Fruit fly (Drosophila melanogaster): ENCODE measurements around the gene Rpt3R.

The Rpt3R gene

dm6 chr3R:9733150-9733549, 23.2 kb downstream of the Rpt3R start, which contains the start of gene alphaTub85E:
Gene alphaTub85E (minus strand): TSS chr3R:9733250.
- TF ChIP-seq Crg-1 (GFP tag; optimal IDR thresholded peaks at IDR 0.05) (no peak), cic (GFP tag; optimal IDR thresholded peaks at IDR 0.05) (no peak), ovo (GFP tag; optimal IDR thresholded peaks at IDR 0.05) (no peak), tj (GFP tag; optimal IDR thresholded peaks at IDR 0.05) (no peak), Hr96 (GFP tag; optimal IDR thresholded peaks at IDR 0.05) (no peak), CG12768 (GFP tag; optimal IDR thresholded peaks at IDR 0.05) (no peak), CG11617 (GFP tag; optimal IDR thresholded peaks at IDR 0.05) (no peak), toe (GFP tag; optimal IDR thresholded peaks at IDR 0.05) (no peak), kay (GFP tag; ENCODE audit: borderline replicate concordance) (no peak), bab1 (GFP tag; optimal IDR thresholded peaks at IDR 0.05) (no peak), CG14711 (tag; optimal IDR thresholded peaks at IDR 0.05) (no peak), cnc (optimal IDR thresholded peaks at IDR 0.05) (no peak), CG1620 (GFP tag; optimal IDR thresholded peaks at IDR 0.05) (no peak), CG7045 (GFP tag; optimal IDR thresholded peaks at IDR 0.05) (no peak), CG5204 (GFP tag; optimal IDR thresholded peaks at IDR 0.05) (no peak)

- peak; percentile 29 for TF ChIP-seq kay (GFP tag; ENCODE audit: borderline replicate concordance)
- no peak for TF ChIP-seq toe (GFP tag; optimal IDR thresholded peaks at IDR 0.05)
Observed at dm6 chr3R:9730784-9731183, 25.5 kb downstream of the Rpt3R start, which contains the start of gene FoxP. Gene FoxP (minus strand): TSS chr3R:9730872.

dm6 chr3R:9725121-9725956, 31.0 kb downstream of the Rpt3R start, which contains the start of gene hyd:
Gene hyd (minus strand): TSS chr3R:9725615.
- TF ChIP-seq Hr96 (GFP tag; optimal IDR thresholded peaks at IDR 0.05) (no peak), CG5204 (GFP tag; optimal IDR thresholded peaks at IDR 0.05) (no peak), cnc (optimal IDR thresholded peaks at IDR 0.05) (no peak), tj (GFP tag; optimal IDR thresholded peaks at IDR 0.05) (peak; percentile 4), Crg-1 (GFP tag; optimal IDR thresholded peaks at IDR 0.05) (no peak), CG12768 (GFP tag; optimal IDR thresholded peaks at IDR 0.05) (peak; percentile 27), ovo (GFP tag; optimal IDR thresholded peaks at IDR 0.05) (peak; percentile 9), toe (GFP tag; optimal IDR thresholded peaks at IDR 0.05) (no peak), CG33017 (tag; optimal IDR thresholded peaks at IDR 0.05) (no peak), CG11617 (GFP tag; optimal IDR thresholded peaks at IDR 0.05) (no peak), Mnt (GFP tag; optimal IDR thresholded peaks at IDR 0.05) (peak; percentile 71), cic (GFP tag; optimal IDR thresholded peaks at IDR 0.05) (peak; percentile 8), Clk (GFP tag; optimal IDR thresholded peaks at IDR 0.05) (no peak), CG1620 (GFP tag; optimal IDR thresholded peaks at IDR 0.05) (no peak), bab1 (GFP tag; optimal IDR thresholded peaks at IDR 0.05) (peak; percentile 38), CG7101 (tag; optimal IDR thresholded peaks at IDR 0.05) (no peak), pad (GFP tag; optimal IDR thresholded peaks at IDR 0.05) (no peak), kay (GFP tag; ENCODE audit: borderline replicate concordance) (no peak), CG7045 (GFP tag; optimal IDR thresholded peaks at IDR 0.05) (no peak), CG14711 (tag; optimal IDR thresholded peaks at IDR 0.05) (no peak)

- TF ChIP-seq bab1 (GFP tag; optimal IDR thresholded peaks at IDR 0.05) (peak; percentile 76), kay (GFP tag; ENCODE audit: borderline replicate concordance) (no peak), ovo (GFP tag; optimal IDR thresholded peaks at IDR 0.05) (peak; percentile 58), Hr96 (GFP tag; optimal IDR thresholded peaks at IDR 0.05) (no peak), tj (GFP tag; optimal IDR thresholded peaks at IDR 0.05) (peak; percentile 16), toe (GFP tag; optimal IDR thresholded peaks at IDR 0.05) (no peak), CG12768 (GFP tag; optimal IDR thresholded peaks at IDR 0.05) (peak; percentile 14), pad (GFP tag; optimal IDR thresholded peaks at IDR 0.05) (peak; percentile 65), Mnt (GFP tag; optimal IDR thresholded peaks at IDR 0.05) (peak; percentile 74), CG7045 (GFP tag; optimal IDR thresholded peaks at IDR 0.05) (no peak), CG7101 (tag; optimal IDR thresholded peaks at IDR 0.05) (peak; percentile 68), Clk (GFP tag; optimal IDR thresholded peaks at IDR 0.05) (peak; percentile 67), cic (GFP tag; optimal IDR thresholded peaks at IDR 0.05) (peak; percentile 4), CG14711 (tag; optimal IDR thresholded peaks at IDR 0.05) (no peak), CG11617 (GFP tag; optimal IDR thresholded peaks at IDR 0.05) (peak; percentile 26), CG1620 (GFP tag; optimal IDR thresholded peaks at IDR 0.05) (peak; percentile 81), Crg-1 (GFP tag; optimal IDR thresholded peaks at IDR 0.05) (peak; percentile 70), CG5204 (GFP tag; optimal IDR thresholded peaks at IDR 0.05) (no peak), CG33017 (tag; optimal IDR thresholded peaks at IDR 0.05) (no peak), cnc (optimal IDR thresholded peaks at IDR 0.05) (no peak)
Observed at dm6 chr3R:9710886-9711285, 45.4 kb downstream of the Rpt3R start, which contains the start of the genes trbd and dmt. Gene trbd (minus strand): TSS chr3R:9711037. Gene dmt (plus strand): TSS chr3R:9711142.

- TF ChIP-seq Hr96 (GFP tag; optimal IDR thresholded peaks at IDR 0.05) (no peak), CG33017 (tag; optimal IDR thresholded peaks at IDR 0.05) (no peak), CG11617 (GFP tag; optimal IDR thresholded peaks at IDR 0.05) (peak; percentile 15), bab1 (GFP tag; optimal IDR thresholded peaks at IDR 0.05) (no peak), Mnt (GFP tag; optimal IDR thresholded peaks at IDR 0.05) (peak; percentile 62), CG7045 (GFP tag; optimal IDR thresholded peaks at IDR 0.05) (no peak)
Observed at dm6 chr3R:9710228-9710627, 46.1 kb downstream of the Rpt3R start.

- TF ChIP-seq Clk (GFP tag; optimal IDR thresholded peaks at IDR 0.05) (no peak), pad (GFP tag; optimal IDR thresholded peaks at IDR 0.05) (no peak), kay (GFP tag; ENCODE audit: borderline replicate concordance) (no peak), CG33017 (tag; optimal IDR thresholded peaks at IDR 0.05) (peak; percentile 31), bab1 (GFP tag; optimal IDR thresholded peaks at IDR 0.05) (peak; percentile 59), cnc (optimal IDR thresholded peaks at IDR 0.05) (no peak), CG7045 (GFP tag; optimal IDR thresholded peaks at IDR 0.05) (no peak), CG14711 (tag; optimal IDR thresholded peaks at IDR 0.05) (no peak), ovo (GFP tag; optimal IDR thresholded peaks at IDR 0.05) (peak; percentile 49), tj (GFP tag; optimal IDR thresholded peaks at IDR 0.05) (peak; percentile 50), cic (GFP tag; optimal IDR thresholded peaks at IDR 0.05) (peak; percentile 37), Hr96 (GFP tag; optimal IDR thresholded peaks at IDR 0.05) (no peak), CG7101 (tag; optimal IDR thresholded peaks at IDR 0.05) (peak; percentile 18), CG5204 (GFP tag; optimal IDR thresholded peaks at IDR 0.05) (no peak), Mnt (GFP tag; optimal IDR thresholded peaks at IDR 0.05) (peak; percentile 87), CG1620 (GFP tag; optimal IDR thresholded peaks at IDR 0.05) (peak; percentile 64), Crg-1 (GFP tag; optimal IDR thresholded peaks at IDR 0.05) (peak; percentile 46), CG12768 (GFP tag; optimal IDR thresholded peaks at IDR 0.05) (peak; percentile 33), CG11617 (GFP tag; optimal IDR thresholded peaks at IDR 0.05) (peak; percentile 68), toe (GFP tag; optimal IDR thresholded peaks at IDR 0.05) (no peak)
Observed at dm6 chr3R:9705008-9705628, 51.2 kb downstream of the Rpt3R start, which contains the start of gene Unc-115a. Gene Unc-115a (minus strand): TSS chr3R:9705417.
